Fruit fly (Drosophila melanogaster) whole organism, embryonic: ENCODE data around the gene Cks85A.

Experiments used
- ATbp ChIP-seq: fragments of 200-800 bp; sonication (Bioruptor generic); optimal IDR thresholded peaks from 2 replicates; lab custom pipeline; 2017; ENCODE audit warnings: missing biosample characterization, mild to moderate bottlenecking, missing genetic modification characterization, missing genetic modification reagents
- Asciz ChIP-seq: fragments of 200-800 bp; sonication (Bioruptor generic); optimal IDR thresholded peaks from 2 replicates; lab custom pipeline; 2017; ENCODE audit warnings: missing biosample characterization, mild to moderate bottlenecking, missing genetic modification characterization, missing genetic modification reagents
- B-H1 ChIP-seq: fragments of 200-800 bp; sonication (Bioruptor generic); IDR thresholded peaks from 3 replicates; pipeline ENCODE4 v1.3.6; 2022; ENCODE audit warnings: missing biosample characterization, missing genetic modification characterization
- Blimp-1 ChIP-seq: fragments of 200-800 bp; sonication (Bioruptor generic); optimal IDR thresholded peaks from 3 replicates; lab custom pipeline; 2018; ENCODE audit warnings: missing biosample characterization, missing genetic modification characterization, mild to moderate bottlenecking, moderate library complexity, missing genetic modification reagents
- CG10543 ChIP-seq: fragments of 200-800 bp; sonication (Bioruptor generic); optimal IDR thresholded peaks from 3 replicates; lab custom pipeline; 2017; ENCODE audit warnings: missing biosample characterization, mild to moderate bottlenecking, missing genetic modification characterization, moderate library complexity
- CG11247 ChIP-seq: fragments of 200-800 bp; sonication (Bioruptor generic); IDR thresholded peaks from 2 replicates; pipeline ENCODE4 v1.3.6; 2022; ENCODE audit warnings: missing biosample characterization, missing genetic modification characterization
- CG12155 ChIP-seq: fragments of 200-800 bp; sonication (Bioruptor generic); optimal IDR thresholded peaks from 3 replicates; lab custom pipeline; 2016; ENCODE audit warnings: missing biosample characterization, missing genetic modification characterization
- CG12299 ChIP-seq: fragments of 200-800 bp; sonication (Bioruptor generic); optimal IDR thresholded peaks from 2 replicates; lab custom pipeline; 2018; ENCODE audit warnings: missing biosample characterization, mild to moderate bottlenecking, missing genetic modification characterization
- CG12942 ChIP-seq: fragments of 200-800 bp; sonication (Bioruptor generic); optimal IDR thresholded peaks from 3 replicates; lab custom pipeline; 2016; ENCODE audit warnings: missing biosample characterization, missing genetic modification characterization
- CG13123 ChIP-seq: fragments of 200-800 bp; sonication (Bioruptor generic); optimal IDR thresholded peaks from 2 replicates; lab custom pipeline; 2016; ENCODE audit warnings: missing biosample characterization, missing genetic modification characterization
- CG13296 ChIP-seq: fragments of 200-800 bp; sonication (Bioruptor generic); optimal IDR thresholded peaks from 3 replicates; lab custom pipeline; 2018; ENCODE audit warnings: missing biosample characterization, mild to moderate bottlenecking, missing genetic modification characterization
- CG13424 ChIP-seq: fragments of 200-800 bp; sonication (Bioruptor generic); optimal IDR thresholded peaks from 2 replicates; lab custom pipeline; 2019; ENCODE audit warnings: missing biosample characterization, mild to moderate bottlenecking, missing genetic modification characterization, moderate library complexity
- CG13775 ChIP-seq: fragments of 200-800 bp; sonication (Bioruptor generic); optimal IDR thresholded peaks from 3 replicates; lab custom pipeline; 2017; ENCODE audit warnings: missing biosample characterization, mild to moderate bottlenecking, missing genetic modification characterization
- CG14710 ChIP-seq: fragments of 200-800 bp; sonication (Bioruptor generic); optimal IDR thresholded peaks from 3 replicates; lab custom pipeline; 2019; ENCODE audit warnings: missing biosample characterization, mild to moderate bottlenecking, missing genetic modification characterization, moderate library complexity
- CG18262 ChIP-seq: fragments of 200-800 bp; optimal IDR thresholded peaks from 3 replicates; lab custom pipeline; 2019; ENCODE audit warnings: missing biosample characterization, mild to moderate bottlenecking, missing genetic modification characterization, moderate library complexity
- CG31388 ChIP-seq: fragments of 200-800 bp; sonication (Bioruptor generic); optimal IDR thresholded peaks from 2 replicates; lab custom pipeline; 2016; ENCODE audit warnings: missing biosample characterization, missing genetic modification characterization
- CG3838 ChIP-seq: fragments of 200-800 bp; sonication (Bioruptor generic); optimal IDR thresholded peaks from 3 replicates; lab custom pipeline; 2016; ENCODE audit warnings: missing biosample characterization, missing genetic modification characterization
- CG5953 ChIP-seq: fragments of 200-800 bp; sonication (Bioruptor generic); IDR thresholded peaks from 2 replicates; pipeline ENCODE4 v1.3.6; 2022; ENCODE audit warnings: missing biosample characterization, missing genetic modification characterization
- CG7271 ChIP-seq: fragments of 200-800 bp; sonication (Bioruptor generic); optimal IDR thresholded peaks from 2 replicates; lab custom pipeline; 2018; ENCODE audit warnings: missing biosample characterization, mild to moderate bottlenecking, missing genetic modification characterization, moderate library complexity
- CG7556 ChIP-seq: fragments of 200-800 bp; sonication (Bioruptor generic); optimal IDR thresholded peaks from 2 replicates; lab custom pipeline; 2017; ENCODE audit warnings: missing biosample characterization, mild to moderate bottlenecking, missing genetic modification characterization
- CG7928 ChIP-seq: fragments of 200-800 bp; sonication (Bioruptor generic); optimal IDR thresholded peaks from 2 replicates; lab custom pipeline; 2017; ENCODE audit warnings: missing biosample characterization, mild to moderate bottlenecking, missing genetic modification characterization
- CG8388 ChIP-seq: fragments of 200-800 bp; sonication (Bioruptor generic); optimal IDR thresholded peaks from 2 replicates; lab custom pipeline; 2019; ENCODE audit warnings: missing biosample characterization, mild to moderate bottlenecking, missing genetic modification characterization, moderate library complexity
- CG8924 ChIP-seq: fragments of 200-800 bp; optimal IDR thresholded peaks from 3 replicates; lab custom pipeline; 2019; ENCODE audit warnings: missing biosample characterization, mild to moderate bottlenecking, missing genetic modification characterization, moderate library complexity
- CG9727 ChIP-seq: fragments of 200-800 bp; sonication (Bioruptor generic); optimal IDR thresholded peaks from 3 replicates; lab custom pipeline; 2017; ENCODE audit warnings: missing biosample characterization, mild to moderate bottlenecking, missing genetic modification characterization
- CG9932 ChIP-seq: fragments of 200-800 bp; sonication (Bioruptor generic); IDR thresholded peaks from 2 replicates; pipeline ENCODE4 v1.3.6; 2022; ENCODE audit warnings: missing biosample characterization, missing genetic modification characterization
- Hr3 ChIP-seq: fragments of 200-800 bp; sonication (Bioruptor generic); optimal IDR thresholded peaks from 3 replicates; lab custom pipeline; 2016; ENCODE audit warnings: missing biosample characterization, missing genetic modification characterization
- MESR4 ChIP-seq: fragments of 200-800 bp; sonication (Bioruptor generic); optimal IDR thresholded peaks from 2 replicates; lab custom pipeline; 2018; ENCODE audit warnings: missing biosample characterization, mild to moderate bottlenecking, missing genetic modification characterization, moderate library complexity
- Med ChIP-seq: fragments of 200-800 bp; sonication (Bioruptor generic); peaks from one replicate; lab custom pipeline; 2016; ENCODE audit warnings: missing biosample characterization, missing genetic modification characterization, mild to moderate bottlenecking, inconsistent platforms, moderate library complexity
- Rfx ChIP-seq: fragments of 200-800 bp; sonication (Bioruptor generic); IDR thresholded peaks from 2 replicates; pipeline ENCODE4 v1.3.6; 2022; ENCODE audit warnings: missing biosample characterization, missing genetic modification characterization
- Sin3A ChIP-seq: fragments of >200 bp; optimal IDR thresholded peaks from 2 replicates; lab custom pipeline; 2018
- Vsx1 ChIP-seq: fragments of 200-800 bp; sonication (Bioruptor generic); optimal IDR thresholded peaks from 2 replicates; lab custom pipeline; 2017; ENCODE audit warnings: missing biosample characterization, mild to moderate bottlenecking, missing genetic modification characterization, missing genetic modification reagents
- abd-A ChIP-seq: fragments of 200-800 bp; sonication (Bioruptor generic); optimal IDR thresholded peaks from 3 replicates; lab custom pipeline; 2019; ENCODE audit warnings: missing biosample characterization, mild to moderate bottlenecking, missing genetic modification characterization, moderate library complexity
- bbx ChIP-seq: fragments of 200-800 bp; sonication (Bioruptor generic); IDR thresholded peaks from 2 replicates; pipeline ENCODE4 v1.3.6; 2022; ENCODE audit warnings: missing biosample characterization, missing genetic modification characterization; ENCODE audit not compliant: partially characterized antibody
- bowl ChIP-seq: fragments of 200-800 bp; sonication (Bioruptor generic); IDR thresholded peaks from 2 replicates; pipeline ENCODE4 v1.3.6; 2022; ENCODE audit warnings: missing biosample characterization, missing genetic modification characterization
- chn ChIP-seq: fragments of 200-800 bp; sonication (Bioruptor generic); optimal IDR thresholded peaks from 2 replicates; lab custom pipeline; 2016; ENCODE audit warnings: missing biosample characterization, missing genetic modification characterization
- cwo ChIP-seq: fragments of 200-800 bp; sonication (Bioruptor generic); optimal IDR thresholded peaks from 3 replicates; lab custom pipeline; 2017; ENCODE audit warnings: missing biosample characterization, missing genetic modification characterization, mild to moderate bottlenecking, moderate library complexity, missing genetic modification reagents
- fd96Cb ChIP-seq: fragments of 200-800 bp; sonication (Bioruptor generic); optimal IDR thresholded peaks from 2 replicates; lab custom pipeline; 2018; ENCODE audit warnings: missing biosample characterization, mild to moderate bottlenecking, missing genetic modification characterization, moderate library complexity
- ftz-f1 ChIP-seq: fragments of 200-800 bp; sonication (Bioruptor generic); optimal IDR thresholded peaks from 2 replicates; lab custom pipeline; 2016; ENCODE audit warnings: missing biosample characterization, missing genetic modification characterization
- gem ChIP-seq: fragments of 200-800 bp; sonication (Bioruptor generic); optimal IDR thresholded peaks from 2 replicates; lab custom pipeline; 2019; ENCODE audit warnings: missing biosample characterization, mild to moderate bottlenecking, missing genetic modification characterization, moderate library complexity
- hb ChIP-seq: fragments of 200-800 bp; sonication (Bioruptor generic); IDR thresholded peaks from 3 replicates; pipeline ENCODE4 v1.3.6; 2022; ENCODE audit warnings: missing biosample characterization, missing genetic modification characterization; ENCODE audit not compliant: partially characterized antibody
- ken ChIP-seq: fragments of 200-800 bp; sonication (Bioruptor generic); IDR thresholded peaks from 3 replicates; pipeline ENCODE4 v1.3.6; 2022; ENCODE audit warnings: missing biosample characterization, missing genetic modification characterization
- klu ChIP-seq: fragments of 200-800 bp; sonication (Bioruptor generic); IDR thresholded peaks from 2 replicates; pipeline ENCODE4 v1.3.6; 2022; ENCODE audit warnings: missing biosample characterization, missing genetic modification characterization
- mld ChIP-seq: fragments of 200-800 bp; sonication (Bioruptor generic); IDR thresholded peaks from 3 replicates; pipeline ENCODE4 v1.3.6; 2022; ENCODE audit warnings: missing biosample characterization, missing genetic modification characterization; ENCODE audit not compliant: partially characterized antibody
- nerfin-1 ChIP-seq: fragments of 200-800 bp; sonication (Bioruptor generic); optimal IDR thresholded peaks from 3 replicates; lab custom pipeline; 2019; ENCODE audit warnings: missing biosample characterization, mild to moderate bottlenecking, missing genetic modification characterization, moderate library complexity
- nmo ChIP-seq: fragments of 200-800 bp; sonication (Bioruptor generic); optimal IDR thresholded peaks from 2 replicates; lab custom pipeline; 2018; ENCODE audit warnings: missing biosample characterization, mild to moderate bottlenecking, missing genetic modification characterization, moderate library complexity
- pb ChIP-seq: fragments of 200-800 bp; sonication (Bioruptor generic); optimal IDR thresholded peaks from 3 replicates; lab custom pipeline; 2016; ENCODE audit warnings: missing biosample characterization, missing genetic modification characterization
- ro ChIP-seq: fragments of 200-800 bp; sonication (Bioruptor generic); IDR thresholded peaks from 2 replicates; pipeline ENCODE4 v1.3.6; 2022; ENCODE audit warnings: missing biosample characterization, missing genetic modification characterization
- row ChIP-seq: fragments of 200-800 bp; sonication (Bioruptor generic); IDR thresholded peaks from 3 replicates; pipeline ENCODE4 v1.3.6; 2022; ENCODE audit warnings: missing biosample characterization, missing genetic modification characterization
- seq ChIP-seq: fragments of 200-800 bp; sonication (Bioruptor generic); IDR thresholded peaks from 2 replicates; pipeline ENCODE4 v1.3.6; 2022; ENCODE audit warnings: missing biosample characterization, missing genetic modification characterization
- tin ChIP-seq: fragments of 200-800 bp; sonication (Bioruptor generic); optimal IDR thresholded peaks from 3 replicates; lab custom pipeline; 2016; ENCODE audit warnings: missing biosample characterization, missing genetic modification characterization
- twi ChIP-seq: fragments of 200-800 bp; optimal IDR thresholded peaks from 2 replicates; lab custom pipeline; 2019; ENCODE audit warnings: missing biosample characterization, mild to moderate bottlenecking, missing genetic modification characterization, moderate library complexity
- yki ChIP-seq: fragments of >200 bp; optimal IDR thresholded peaks from 3 replicates; lab custom pipeline; 2018

Gene Cks85A

DNA sequence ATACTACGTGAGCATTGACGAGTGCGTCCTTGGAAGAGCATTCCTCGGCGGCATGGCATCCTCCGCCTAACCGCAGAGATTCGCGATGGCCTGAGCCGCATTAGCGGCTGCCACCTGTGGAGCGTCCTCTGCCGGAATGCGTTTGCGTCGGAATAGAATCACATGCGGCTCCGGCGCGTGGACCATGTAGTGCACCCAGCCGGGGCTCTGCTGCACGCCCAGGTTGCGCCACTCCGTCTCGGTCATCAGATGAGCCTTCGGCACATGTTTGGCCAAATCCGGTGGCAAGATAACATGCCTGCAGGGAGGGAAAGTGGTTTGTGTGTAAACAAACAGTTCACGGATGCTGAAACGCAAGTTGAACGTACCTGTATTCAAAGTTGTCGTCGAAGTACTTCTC lies 2.9 kb downstream of the Cks85A start (continued):
- TF ChIP-seq MESR4 (GFP tag; lab: Kevin White, UChicago) = peak; percentile 31
- no peak for TF ChIP-seq mld
- no peak for TF ChIP-seq chn
- no peak for TF ChIP-seq bowl (GFP tag; lab: Robert Waterston, UW)
- TF ChIP-seq yki (lab: Kevin White, UChicago) = no peak
- no peak for TF ChIP-seq klu
- no peak for TF ChIP-seq Hr3 (GFP tag; lab: Kevin White, UChicago)
- TF ChIP-seq CG12155 = no peak
- no peak for TF ChIP-seq pb (GFP tag; lab: Kevin White, UChicago)
- TF ChIP-seq CG9932 (GFP tag; lab: Robert Waterston, UW) = no peak
- TF ChIP-seq bbx (GFP tag; lab: Robert Waterston, UW) = no peak
- TF ChIP-seq hb (GFP tag; lab: Robert Waterston, UW) = 0 out of 3 replicates have a peak, but pooled peaks have one; percentile 17
- no peak for TF ChIP-seq CG12942 (GFP tag; lab: Kevin White, UChicago)
- TF ChIP-seq Blimp-1 (GFP tag; lab: Kevin White, UChicago) = no peak
- no peak for TF ChIP-seq CG7271
- no peak for TF ChIP-seq B-H1 (GFP tag; lab: Robert Waterston, UW)
- peak; percentile 91 for TF ChIP-seq nerfin-1
- TF ChIP-seq abd-A (tag; lab: Kevin White, UChicago) = no peak
- no peak for TF ChIP-seq twi (tag; lab: Kevin White, UChicago)
- no peak for TF ChIP-seq CG11247
- TF ChIP-seq ken (GFP tag; lab: Robert Waterston, UW) = 0 out of 3 replicates have a peak, but pooled peaks have one; percentile 32
- TF ChIP-seq ro (GFP tag; lab: Robert Waterston, UW) = no peak
- TF ChIP-seq seq (GFP tag; lab: Robert Waterston, UW) = no peak
- no peak for TF ChIP-seq CG12299 (tag; lab: Kevin White, UChicago)
- TF ChIP-seq CG7928 = no peak
- no peak for TF ChIP-seq CG5953 (GFP tag; lab: Robert Waterston, UW)
- TF ChIP-seq, all 482 proteins: peak for 12

dm6 chr3R:8712722-8713131 lies 5.5 kb downstream of the Cks85A start, which contains the start of gene CG8112:
CG8112 (plus strand) TSS chr3R:8712933.
- TF ChIP-seq gem (tag; lab: Kevin White, UChicago) (peak; percentile 64), Vsx1 (GFP tag; lab: Kevin White, UChicago) (peak; percentile 7), row (GFP tag; lab: Robert Waterston, UW) (peak; percentile 50; the same call in 2 of the 3 replicates), CG8388 (GFP tag; lab: Kevin White, UChicago) (peak; percentile 14), ATbp (GFP tag; lab: Kevin White, UChicago) (peak; percentile 15), CG13775 (GFP tag; lab: Kevin White, UChicago) (peak; percentile 23), CG10543 (GFP tag; lab: Kevin White, UChicago) (peak; percentile 16), Med (peak; percentile 80), CG12155 (no peak), CG31388 (GFP tag; lab: Kevin White, UChicago) (no peak), CG13424 (tag; lab: Kevin White, UChicago) (peak; percentile 47), nmo (peak; percentile 3), CG8924 (tag; lab: Kevin White, UChicago) (peak; percentile 44), Sin3A (no peak), Asciz (GFP tag; lab: Kevin White, UChicago) (peak; percentile 12), tin (GFP tag; lab: Kevin White, UChicago) (no peak), fd96Cb (tag; lab: Kevin White, UChicago) (peak; percentile 13), CG13296 (peak; percentile 44), cwo (GFP tag; lab: Kevin White, UChicago) (peak; percentile 24), CG13123 (GFP tag; lab: Kevin White, UChicago) (no peak), CG3838 (GFP tag; lab: Kevin White, UChicago) (no peak), Rfx (GFP tag; lab: Robert Waterston, UW) (peak; percentile 30; the same call in 1 of the 2 replicates), CG7556 (GFP tag; lab: Kevin White, UChicago) (peak; percentile 52), CG14710 (tag; lab: Kevin White, UChicago) (peak; percentile 6), CG9727 (GFP tag; lab: Kevin White, UChicago) (peak; percentile 28), ftz-f1 (no peak), CG18262 (peak; percentile 57)
